Comparison of ENCODE assay signal across 5 worm cellular contexts in genomic region chrX:2425284-2425683, ce11.
TF ChIP-seq lines count a peak whose summit lies in the region.

No protein-coding gene starts in this region.

TF ChIP-seq in whole organism, L1 larva, 84 proteins besides CTCF, POLR2A, EP300 and RAD21:
- TF ChIP-seq zip-4 (GFP tag; optimal IDR thresholded peaks at IDR 0.05; lab: Kevin White, UChicago) (no peak), blmp-1 (tag; optimal IDR thresholded peaks at IDR 0.05; lab: Kevin White, UChicago) (peak; percentile 27), elt-3 (tag; optimal IDR thresholded peaks at IDR 0.05; lab: Kevin White, UChicago) (no peak), dsc-1 (tag; optimal IDR thresholded peaks at IDR 0.05; lab: Kevin White, UChicago) (no peak), nhr-85 (tag; lab: Kevin White, UChicago) (peak; percentile 22), skn-1 (tag; optimal IDR thresholded peaks at IDR 0.05; lab: Kevin White, UChicago) (no peak), vab-15 (tag; optimal IDR thresholded peaks at IDR 0.05; lab: Kevin White, UChicago) (no peak), unc-98 (GFP tag; IDR thresholded peaks at IDR 0.05; lab: Robert Waterston, UW) (no peak), rnt-1 (tag; optimal IDR thresholded peaks at IDR 0.05; lab: Kevin White, UChicago) (no peak)

TF ChIP-seq in whole organism, L2 larva, 48 proteins besides CTCF, POLR2A, EP300 and RAD21:
- TF ChIP-seq egl-27 (tag; optimal IDR thresholded peaks at IDR 0.05; lab: Kevin White, UChicago) (peak; percentile 26), F13H6.1 (tag; optimal IDR thresholded peaks at IDR 0.05; lab: Kevin White, UChicago) (peak; percentile 14), fos-1 (tag; optimal IDR thresholded peaks at IDR 0.05; lab: Kevin White, UChicago) (peak; percentile 12), elt-1 (tag; optimal IDR thresholded peaks at IDR 0.05; lab: Kevin White, UChicago) (no peak), crh-2 (tag; optimal IDR thresholded peaks at IDR 0.05; lab: Kevin White, UChicago) (no peak), alr-1 (tag; optimal IDR thresholded peaks at IDR 0.05; lab: Kevin White, UChicago) (no peak)
TF ChIP-seq in whole organism, L2 larva: peak in this region for 3.

TF ChIP-seq in whole organism, L3 larva, 47 proteins besides CTCF, POLR2A, EP300 and RAD21:
- TF ChIP-seq snpc-4 (tag; optimal IDR thresholded peaks at IDR 0.05; lab: Kevin White, UChicago), result no peak
- no peak for TF ChIP-seq ZK546.5 (tag; optimal IDR thresholded peaks at IDR 0.05; lab: Kevin White, UChicago)
- TF ChIP-seq nhr-25 (tag; optimal IDR thresholded peaks at IDR 0.05; lab: Kevin White, UChicago), result peak; percentile 34
- peak; percentile 85 for TF ChIP-seq nhr-23 (tag; optimal IDR thresholded peaks at IDR 0.05; lab: Kevin White, UChicago)

TF ChIP-seq in whole organism, L4 larva, 104 proteins besides CTCF, POLR2A, EP300 and RAD21:
- TF ChIP-seq lin-29 (GFP tag; IDR thresholded peaks at IDR 0.05; lab: Robert Waterston, UW), result no peak
- TF ChIP-seq dmd-9 (GFP tag; IDR thresholded peaks at IDR 0.05; lab: Robert Waterston, UW), result no peak
- no peak for TF ChIP-seq ces-1 (GFP tag; optimal IDR thresholded peaks at IDR 0.05; lab: Kevin White, UChicago)
- TF ChIP-seq dmd-6 (GFP tag; IDR thresholded peaks at IDR 0.05; lab: Robert Waterston, UW), result peak; percentile 32
- no peak for TF ChIP-seq nhr-77 (tag; optimal IDR thresholded peaks at IDR 0.05; lab: Kevin White, UChicago)
- TF ChIP-seq D1046.2 (GFP tag; IDR thresholded peaks at IDR 0.05; lab: Robert Waterston, UW), result no peak
- no peak for TF ChIP-seq snpc-4 (tag; optimal IDR thresholded peaks at IDR 0.05; lab: Kevin White, UChicago)
- no peak for TF ChIP-seq ceh-62 (tag; optimal IDR thresholded peaks at IDR 0.05; lab: Kevin White, UChicago)
- TF ChIP-seq snpc-1.2 (GFP tag; IDR thresholded peaks at IDR 0.05; lab: Robert Waterston, UW), result no peak
- peak; percentile 6 for TF ChIP-seq hlh-30 (tag; optimal IDR thresholded peaks at IDR 0.05; lab: Kevin White, UChicago; ENCODE audit: insufficient read depth)
- no peak for TF ChIP-seq nhr-102 (tag; optimal IDR thresholded peaks at IDR 0.05; lab: Kevin White, UChicago)
- no peak for TF ChIP-seq lim-7 (GFP tag; IDR thresholded peaks at IDR 0.05; lab: Robert Waterston, UW)
- TF ChIP-seq nhr-28 (tag; optimal IDR thresholded peaks at IDR 0.05; lab: Kevin White, UChicago), result peak; percentile 2
- no peak for TF ChIP-seq vab-7 (GFP tag; IDR thresholded peaks at IDR 0.05; lab: Robert Waterston, UW)
- TF ChIP-seq madf-9 (GFP tag; conservative IDR thresholded peaks at IDR 0.05; lab: Robert Waterston, UW), result no peak
- peak in 1 of 2 experiments; percentile 92 for TF ChIP-seq unc-62 (GFP tag; optimal IDR thresholded peaks at IDR 0.05 in 1 of 2; lab: Kevin White, UChicago)
- TF ChIP-seq unc-62 (tag; optimal IDR thresholded peaks at IDR 0.05; lab: Kevin White, UChicago), result no peak
- TF ChIP-seq pha-4 (GFP tag; IDR thresholded peaks at IDR 0.05; lab: Robert Waterston, UW), result no peak
- TF ChIP-seq pha-4 (tag; optimal IDR thresholded peaks at IDR 0.05; lab: Kevin White, UChicago), result no peak
- no peak for TF ChIP-seq Y75B8A.6 (GFP tag; IDR thresholded peaks at IDR 0.05; lab: Robert Waterston, UW)

TF ChIP-seq in whole organism, mixed stage, embryonic, 35 proteins besides CTCF, POLR2A, EP300 and RAD21:
- TF ChIP-seq pha-4 (tag; optimal IDR thresholded peaks at IDR 0.05; lab: Kevin White, UChicago) (peak; percentile 4), nhr-2 (tag; optimal IDR thresholded peaks at IDR 0.05; lab: Kevin White, UChicago) (no peak), nhr-76 (tag; optimal IDR thresholded peaks at IDR 0.05; lab: Kevin White, UChicago) (no peak)

Comparison
In these comparisons a context has a peak if more than half of its experiments do, and no peak if none do; other contexts are left out.
1. Of the 29 proteins assayed by ChIP-seq in both whole organism, L4 larva and whole organism, L1 larva: peak only in whole organism, L4 larva: nhr-28; only in whole organism, L1 larva: none; in both: none; in neither: 27; mixed calls (peak in some experiments, not most) for 1.